Fruit fly (Drosophila melanogaster): ENCODE data around the gene CG4686.

Gene CG4686

DNA sequence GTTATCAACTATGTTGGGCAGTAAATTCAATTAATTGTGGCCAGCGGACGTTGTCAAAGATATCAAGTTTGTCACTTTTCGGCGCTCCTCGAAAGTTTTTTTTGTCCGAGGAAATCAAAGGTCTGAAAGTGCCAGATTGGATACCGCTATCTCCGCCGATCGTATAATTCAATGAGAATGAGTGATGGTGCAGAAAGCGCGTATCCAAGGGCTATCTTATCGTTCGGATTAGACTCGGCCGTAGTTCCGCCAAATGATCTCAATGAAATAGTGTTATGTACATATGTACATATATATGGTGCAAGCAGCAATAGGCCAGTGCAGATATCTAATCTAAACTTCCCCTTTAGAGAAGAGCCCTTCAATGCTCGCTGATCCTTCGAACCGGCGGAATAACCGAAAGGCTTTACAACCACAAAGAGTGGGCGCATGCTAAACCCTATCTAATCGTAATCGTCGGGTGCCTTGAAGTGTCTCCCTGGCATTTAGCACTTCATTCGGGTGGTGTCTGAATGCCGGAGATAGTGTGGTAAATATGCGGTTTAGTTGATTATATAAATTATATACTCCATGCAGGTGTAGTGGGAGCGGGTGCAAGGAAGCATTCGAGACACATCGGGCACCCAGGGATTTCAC, 8.9 kb downstream of the CG4686 start (continued):
- TF ChIP-seq CG31224 (GFP tag; IDR thresholded peaks at IDR 0.05): no peak
- TF ChIP-seq Rfx (GFP tag; IDR thresholded peaks at IDR 0.05): no peak
- no peak for TF ChIP-seq cg (GFP tag; optimal IDR thresholded peaks at IDR 0.05)
- TF ChIP-seq CG14860 (GFP tag; IDR thresholded peaks at IDR 0.05; ENCODE audit: partially characterized antibody): no peak
- no peak for TF ChIP-seq CG10147 (GFP tag; optimal IDR thresholded peaks at IDR 0.05)
- no peak for TF ChIP-seq ara (GFP tag; IDR thresholded peaks at IDR 0.05)
- no peak for TF ChIP-seq Six4 (GFP tag; optimal IDR thresholded peaks at IDR 0.05)
- TF ChIP-seq knrl (GFP tag; IDR thresholded peaks at IDR 0.05; ENCODE audit: partially characterized antibody): no peak
- TF ChIP-seq cas (GFP tag; IDR thresholded peaks at IDR 0.05): no peak
- no peak for TF ChIP-seq ase (GFP tag; IDR thresholded peaks at IDR 0.05)
- no peak for TF ChIP-seq CG17359 (tag; optimal IDR thresholded peaks at IDR 0.05)
- TF ChIP-seq twi (tag; optimal IDR thresholded peaks at IDR 0.05): no peak
- TF ChIP-seq lbe (GFP tag; optimal IDR thresholded peaks at IDR 0.05): no peak
- no peak for TF ChIP-seq CG7928 (GFP tag; optimal IDR thresholded peaks at IDR 0.05)
- no peak for TF ChIP-seq CG11723 (GFP tag; optimal IDR thresholded peaks at IDR 0.05)
- no peak for TF ChIP-seq Mad (GFP tag; optimal IDR thresholded peaks at IDR 0.05)
- TF ChIP-seq Camta (GFP tag; optimal IDR thresholded peaks at IDR 0.05): no peak
- TF ChIP-seq CG15514 (GFP tag; optimal IDR thresholded peaks at IDR 0.05): no peak
- TF ChIP-seq CG13296 (GFP tag; optimal IDR thresholded peaks at IDR 0.05): peak; percentile 49
- TF ChIP-seq Hmr (GFP tag; optimal IDR thresholded peaks at IDR 0.05): no peak
- TF ChIP-seq E2f2 (GFP tag; IDR thresholded peaks at IDR 0.05): no peak
- no peak for TF ChIP-seq gfzf (GFP tag; optimal IDR thresholded peaks at IDR 0.05)
- no peak for TF ChIP-seq CG15479 (GFP tag; optimal IDR thresholded peaks at IDR 0.05)
- no peak for TF ChIP-seq sc (optimal IDR thresholded peaks at IDR 0.05)
- TF ChIP-seq sc (GFP tag; optimal IDR thresholded peaks at IDR 0.05): no peak
- TF ChIP-seq CkIIα-i1 (GFP tag; IDR thresholded peaks at IDR 0.05): no peak
- TF ChIP-seq Trl (optimal IDR thresholded peaks at IDR 0.05): no peak
- TF ChIP-seq Trl (GFP tag; optimal IDR thresholded peaks at IDR 0.05): no peak
- no peak for TF ChIP-seq p53 (GFP tag; optimal IDR thresholded peaks at IDR 0.05)
- no peak for TF ChIP-seq stc (GFP tag; IDR thresholded peaks at IDR 0.05)
- no peak for TF ChIP-seq CG3281 (GFP tag; optimal IDR thresholded peaks at IDR 0.05)
- no peak for TF ChIP-seq CG6175 (GFP tag; IDR thresholded peaks at IDR 0.05)
- TF ChIP-seq chinmo (GFP tag; IDR thresholded peaks at IDR 0.05; ENCODE audit: partially characterized antibody): 0 out of 4 replicates have a peak, but pooled peaks have one; percentile 55
- TF ChIP-seq zen (tag; optimal IDR thresholded peaks at IDR 0.05): no peak
- no peak for TF ChIP-seq gsb-n (tag; optimal IDR thresholded peaks at IDR 0.05)
- no peak for TF ChIP-seq zen2 (GFP tag; IDR thresholded peaks at IDR 0.05; ENCODE audit: partially characterized antibody)
- TF ChIP-seq hbn (GFP tag; IDR thresholded peaks at IDR 0.05; ENCODE audit: partially characterized antibody): no peak
- TF ChIP-seq trem (tag; optimal IDR thresholded peaks at IDR 0.05): no peak
- TF ChIP-seq HLHmδ (GFP tag; optimal IDR thresholded peaks at IDR 0.05): no peak
- TF ChIP-seq lov (optimal IDR thresholded peaks at IDR 0.05): no peak
- TF ChIP-seq lov (GFP tag; IDR thresholded peaks at IDR 0.05): no peak
- no peak for TF ChIP-seq Gug (GFP tag; IDR thresholded peaks at IDR 0.05)
- no peak for TF ChIP-seq CG10565 (GFP tag; optimal IDR thresholded peaks at IDR 0.05)
- TF ChIP-seq wor (GFP tag; IDR thresholded peaks at IDR 0.05): no peak
- no peak for TF ChIP-seq dpn (GFP tag; optimal IDR thresholded peaks at IDR 0.05)
- TF ChIP-seq CG10654 (GFP tag; optimal IDR thresholded peaks at IDR 0.05): no peak
- TF ChIP-seq mirr (GFP tag; optimal IDR thresholded peaks at IDR 0.05): peak; percentile 55
- no peak for TF ChIP-seq CG1647 (GFP tag; optimal IDR thresholded peaks at IDR 0.05)
- no peak for TF ChIP-seq CG8924 (tag; optimal IDR thresholded peaks at IDR 0.05)
- TF ChIP-seq Nf-YB (GFP tag; optimal IDR thresholded peaks at IDR 0.05): no peak
- TF ChIP-seq Scr (GFP tag; IDR thresholded peaks at IDR 0.05; ENCODE audit: partially characterized antibody): no peak

All from whole organism, embryonic.